Fruit fly (Drosophila melanogaster): ENCODE results near the gene Setd3.
A peak's percentile ranks its signal among the peaks of the same experiment; 100 is the strongest.

Gene Setd3

DNA sequence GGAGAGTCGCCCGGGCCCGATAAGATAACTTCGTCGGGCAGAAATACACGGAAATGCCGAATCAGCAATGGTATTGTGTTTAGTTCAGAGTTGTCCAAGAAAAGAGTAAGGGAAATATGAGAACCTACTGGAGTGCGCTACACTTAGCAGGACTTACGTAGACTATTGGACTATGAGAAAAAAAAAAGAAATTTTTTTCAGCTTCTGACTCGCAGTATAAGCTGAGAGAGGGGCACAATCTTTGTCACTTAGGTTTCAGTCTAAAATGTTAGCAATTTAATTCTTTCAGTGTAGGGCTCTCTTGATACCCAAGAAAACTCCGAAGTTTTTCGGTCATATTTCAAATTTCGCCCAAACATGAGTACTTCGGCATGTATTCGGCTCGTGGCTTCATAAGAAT lies 25.2 kb upstream of the Setd3 start (continued):
- no peak for TF ChIP-seq CG6791 (GFP tag; IDR thresholded peaks at IDR 0.05; ENCODE audit: partially characterized antibody)
- TF ChIP-seq Optix (GFP tag; IDR thresholded peaks at IDR 0.05) = peak; percentile 66; the same call in 1 of the 3 replicates
- no peak for TF ChIP-seq Opbp (GFP tag; IDR thresholded peaks at IDR 0.05; ENCODE audit: partially characterized antibody)
- TF ChIP-seq NC2α (GFP tag; optimal IDR thresholded peaks at IDR 0.05) = peak; percentile 42
- TF ChIP-seq amos (GFP tag; IDR thresholded peaks at IDR 0.05; ENCODE audit: partially characterized antibody) = no peak
- TF ChIP-seq eve (GFP tag; optimal IDR thresholded peaks at IDR 0.05) = peak in 1 of 2 experiments; percentile 64
- peak; percentile 79 for TF ChIP-seq Dbx (GFP tag; IDR thresholded peaks at IDR 0.05)
- peak; percentile 59 for TF ChIP-seq CG11247 (GFP tag; IDR thresholded peaks at IDR 0.05)
- peak; percentile 77 for TF ChIP-seq CG13624 (GFP tag; optimal IDR thresholded peaks at IDR 0.05)
- TF ChIP-seq oc (tag; optimal IDR thresholded peaks at IDR 0.05) = peak; percentile 10
- peak; percentile 64 for TF ChIP-seq phol (tag; optimal IDR thresholded peaks at IDR 0.05)
- TF ChIP-seq dpn (GFP tag; optimal IDR thresholded peaks at IDR 0.05) = peak; percentile 70 to 73
- TF ChIP-seq chm (GFP tag; IDR thresholded peaks at IDR 0.05) = peak; percentile 77
- peak; percentile 75 for TF ChIP-seq CG6689 (GFP tag; IDR thresholded peaks at IDR 0.05)
- no peak for TF ChIP-seq sc (optimal IDR thresholded peaks at IDR 0.05)
- no peak for TF ChIP-seq sc (GFP tag; optimal IDR thresholded peaks at IDR 0.05)
- no peak for TF ChIP-seq CG8478 (optimal IDR thresholded peaks at IDR 0.05)
- peak; percentile 61 for TF ChIP-seq Mad (GFP tag; optimal IDR thresholded peaks at IDR 0.05)
- peak; percentile 42 for TF ChIP-seq CG10147 (GFP tag; optimal IDR thresholded peaks at IDR 0.05)
- TF ChIP-seq Hmr (GFP tag; optimal IDR thresholded peaks at IDR 0.05) = peak; percentile 76
- peak; percentile 65 for TF ChIP-seq CG9817 (tag; optimal IDR thresholded peaks at IDR 0.05)
- TF ChIP-seq kah (GFP tag; optimal IDR thresholded peaks at IDR 0.05) = no peak
- no peak for TF ChIP-seq gfzf (GFP tag; optimal IDR thresholded peaks at IDR 0.05)
- peak; percentile 63 for TF ChIP-seq wor (GFP tag; IDR thresholded peaks at IDR 0.05)
- peak; percentile 34 for TF ChIP-seq HmgD (GFP tag; optimal IDR thresholded peaks at IDR 0.05)
- TF ChIP-seq CG11695 (GFP tag; IDR thresholded peaks at IDR 0.05) = peak; percentile 74; the same call in 2 of the 3 replicates
- TF ChIP-seq bsh (GFP tag; optimal IDR thresholded peaks at IDR 0.05) = peak in 1 of 2 experiments; percentile 74
- TF ChIP-seq al (GFP tag; IDR thresholded peaks at IDR 0.05) = peak; percentile 52; the same call in 1 of the 2 replicates
- TF ChIP-seq prd (optimal IDR thresholded peaks at IDR 0.05) = no peak
- TF ChIP-seq prd (GFP tag; IDR thresholded peaks at IDR 0.05) = peak; percentile 90
- TF ChIP-seq psq (GFP tag; optimal IDR thresholded peaks at IDR 0.05) = no peak
- 0 out of 2 replicates have a peak, but pooled peaks have one; percentile 22 for TF ChIP-seq dan (GFP tag; IDR thresholded peaks at IDR 0.05)
- peak; percentile 63 for TF ChIP-seq CG11085 (GFP tag; IDR thresholded peaks at IDR 0.05)
- peak; percentile 10 for TF ChIP-seq Fer2 (tag; optimal IDR thresholded peaks at IDR 0.05)
- TF ChIP-seq HHEX (GFP tag; optimal IDR thresholded peaks at IDR 0.05) = peak; percentile 49
- no peak for TF ChIP-seq CG2129 (GFP tag; IDR thresholded peaks at IDR 0.05; ENCODE audit: partially characterized antibody)
- peak; percentile 59 for TF ChIP-seq CG31388 (GFP tag; optimal IDR thresholded peaks at IDR 0.05)
- no peak for TF ChIP-seq pfk (GFP tag; optimal IDR thresholded peaks at IDR 0.05)
- peak; percentile 73 for TF ChIP-seq bcd (GFP tag; optimal IDR thresholded peaks at IDR 0.05)
- no peak for TF ChIP-seq CG17829 (tag; optimal IDR thresholded peaks at IDR 0.05)
- TF ChIP-seq pb (GFP tag; optimal IDR thresholded peaks at IDR 0.05) = peak; percentile 20
- peak; percentile 44; the same call in 1 of the 3 replicates for TF ChIP-seq jigr1 (GFP tag; IDR thresholded peaks at IDR 0.05)
- peak; percentile 44 for TF ChIP-seq CG15601 (tag; optimal IDR thresholded peaks at IDR 0.05)
- no peak for TF ChIP-seq CG10565 (GFP tag; optimal IDR thresholded peaks at IDR 0.05)
- TF ChIP-seq CG7372 (GFP tag; IDR thresholded peaks at IDR 0.05) = peak; percentile 66
- peak; percentile 31; the same call in 1 of the 2 replicates for TF ChIP-seq Adf1 (GFP tag; IDR thresholded peaks at IDR 0.05)
- TF ChIP-seq Rx (GFP tag; IDR thresholded peaks at IDR 0.05) = peak; percentile 82
- TF ChIP-seq lola (GFP tag; optimal IDR thresholded peaks at IDR 0.05) = peak in 1 of 3 experiments; percentile 20
- peak; percentile 48 for TF ChIP-seq CG1603 (tag; optimal IDR thresholded peaks at IDR 0.05)
- TF ChIP-seq CG6272 (GFP tag; IDR thresholded peaks at IDR 0.05) = peak; percentile 64
- peak; percentile 18 for TF ChIP-seq BtbVII (GFP tag; optimal IDR thresholded peaks at IDR 0.05)
